Worm (Caenorhabditis elegans) whole organism, L3 larva: Measurements from ENCODE around the gene pcs-1.

Source experiments
- R02D3.7 ChIP-seq: fragments of 150-350 bp; optimal IDR thresholded peaks from 2 replicates; lab custom pipeline; 2014; ENCODE audit warnings: missing biosample characterization, missing genetic modification characterization
- ZK546.5 ChIP-seq: sonication (generic microtip); optimal IDR thresholded peaks from 2 replicates; lab custom pipeline; 2017; ENCODE audit warnings: missing biosample characterization, missing genetic modification characterization
- ama-1 ChIP-seq: fragments of 150-350 bp; optimal IDR thresholded peaks from 2 replicates; lab custom pipeline; 2018
- ceh-16 ChIP-seq: sonication (generic microtip); optimal IDR thresholded peaks from 2 replicates; lab custom pipeline; 2017; ENCODE audit warnings: missing biosample characterization, missing genetic modification characterization
- ceh-82 ChIP-seq: fragments of 150-350 bp; optimal IDR thresholded peaks from 2 replicates; lab custom pipeline; 2014; ENCODE audit warnings: missing biosample characterization, missing genetic modification characterization
- ceh-9 ChIP-seq: sonication (generic microtip); optimal IDR thresholded peaks from 2 replicates; lab custom pipeline; 2018; ENCODE audit warnings: missing biosample characterization, missing genetic modification characterization
- daf-12 ChIP-seq: fragments of 150-350 bp; optimal IDR thresholded peaks from 2 replicates; lab custom pipeline; 2014; ENCODE audit warnings: missing biosample characterization, missing genetic modification reagents, missing genetic modification characterization
- egl-27 ChIP-seq: sonication (generic microtip); optimal IDR thresholded peaks from 4 replicates; lab custom pipeline; 2017; ENCODE audit warnings: missing biosample characterization, missing genetic modification reagents, missing genetic modification characterization
- egl-5 ChIP-seq: fragments of 150-350 bp; optimal IDR thresholded peaks from 2 replicates; lab custom pipeline; 2017; ENCODE audit warnings: missing biosample characterization, missing genetic modification reagents, missing genetic modification characterization, inconsistent platforms
- elt-1 ChIP-seq: fragments of 150-350 bp; optimal IDR thresholded peaks from 2 replicates; lab custom pipeline; 2014; ENCODE audit warnings: missing biosample characterization, missing genetic modification characterization
- elt-2 ChIP-seq: sonication (generic microtip); optimal IDR thresholded peaks from 2 replicates; lab custom pipeline; 2016; ENCODE audit warnings: missing genetic modification reagents, mild to moderate bottlenecking, missing genetic modification characterization, missing compliant biosample characterization
- elt-3 ChIP-seq, 3 experiments: fragments of 150-350 bp in 1 of 3; sonication (generic microtip) in 2 of 3; optimal IDR thresholded peaks; 2 replicates in 2 of 3; 4 replicates in 1 of 3; lab custom pipeline; 2014 to 2017; ENCODE audit warnings: missing biosample characterization in 3 of 3, missing genetic modification characterization in 3 of 3
- eor-1 ChIP-seq, 2 experiments: fragments of 150-350 bp; optimal IDR thresholded peaks; 2 replicates each; lab custom pipeline; 2014 to 2018; ENCODE audit warnings: missing biosample characterization in 2 of 2, missing genetic modification characterization in 2 of 2
- fkh-2 ChIP-seq: fragments of 150-350 bp; optimal IDR thresholded peaks from 2 replicates; lab custom pipeline; 2014; ENCODE audit warnings: missing biosample characterization, missing genetic modification reagents, missing genetic modification characterization
- fos-1 ChIP-seq: fragments of 150-350 bp; optimal IDR thresholded peaks from 2 replicates; lab custom pipeline; 2014; ENCODE audit warnings: missing biosample characterization, missing genetic modification characterization
- hmg-11 ChIP-seq: sonication (generic microtip); optimal IDR thresholded peaks from 2 replicates; lab custom pipeline; 2016; ENCODE audit warnings: missing genetic modification characterization, missing compliant biosample characterization
- jun-1 ChIP-seq: fragments of 150-350 bp; optimal IDR thresholded peaks from 2 replicates; lab custom pipeline; 2014; ENCODE audit warnings: missing biosample characterization, missing genetic modification reagents, missing genetic modification characterization
- lin-15B ChIP-seq: fragments of 150-350 bp; optimal IDR thresholded peaks from 2 replicates; lab custom pipeline; 2014; ENCODE audit warnings: missing biosample characterization, missing genetic modification characterization
- lin-39 ChIP-seq: fragments of 150-350 bp; optimal IDR thresholded peaks from 2 replicates; lab custom pipeline; 2018; ENCODE audit warnings: missing biosample characterization, missing genetic modification reagents, missing genetic modification characterization
- mdl-1 ChIP-seq: fragments of 150-350 bp; optimal IDR thresholded peaks from 2 replicates; lab custom pipeline; 2014; ENCODE audit warnings: missing biosample characterization, missing genetic modification characterization
- mml-1 ChIP-seq: fragments of 150-350 bp; sonication (generic microtip); optimal IDR thresholded peaks from 3 replicates; lab custom pipeline; 2014; ENCODE audit warnings: missing biosample characterization, missing genetic modification characterization
- nfya-1 ChIP-seq: sonication (generic microtip); optimal IDR thresholded peaks from 2 replicates; lab custom pipeline; 2017; ENCODE audit warnings: missing genetic modification characterization, mild to moderate bottlenecking, missing compliant biosample characterization, antibody characterized with exemption, moderate library complexity; ENCODE audit not compliant: insufficient read depth
- nhr-12 ChIP-seq: fragments of 150-350 bp; optimal IDR thresholded peaks from 2 replicates; lab custom pipeline; 2014; ENCODE audit warnings: missing biosample characterization, missing genetic modification characterization
- nhr-23 ChIP-seq: fragments of 150-350 bp; optimal IDR thresholded peaks from 2 replicates; lab custom pipeline; 2014; ENCODE audit warnings: missing biosample characterization, missing genetic modification reagents, missing genetic modification characterization
- nhr-237 ChIP-seq: fragments of 150-350 bp; optimal IDR thresholded peaks from 2 replicates; lab custom pipeline; 2014; ENCODE audit warnings: missing biosample characterization, missing genetic modification characterization
- nhr-25 ChIP-seq: sonication (generic microtip); optimal IDR thresholded peaks from 2 replicates; lab custom pipeline; 2017; ENCODE audit warnings: missing biosample characterization, missing genetic modification characterization
- nhr-43 ChIP-seq: sonication (generic microtip); optimal IDR thresholded peaks from 2 replicates; lab custom pipeline; 2016; ENCODE audit warnings: mild to moderate bottlenecking, missing genetic modification characterization, missing compliant biosample characterization; ENCODE audit not compliant: poor library complexity, severe bottlenecking
- nhr-76 ChIP-seq: fragments of 150-350 bp; sonication (generic microtip); optimal IDR thresholded peaks from 5 replicates; lab custom pipeline; 2014; ENCODE audit warnings: missing biosample characterization, missing genetic modification characterization
- nhr-77 ChIP-seq: fragments of 150-350 bp; optimal IDR thresholded peaks from 2 replicates; lab custom pipeline; 2014; ENCODE audit warnings: missing biosample characterization, missing genetic modification characterization
- pha-4 ChIP-seq: fragments of 150-350 bp; optimal IDR thresholded peaks from 2 replicates; lab custom pipeline; 2014; ENCODE audit warnings: missing biosample characterization, missing genetic modification reagents, missing genetic modification characterization
- pqm-1 ChIP-seq: fragments of 150-350 bp; optimal IDR thresholded peaks from 2 replicates; lab custom pipeline; 2017; ENCODE audit warnings: missing biosample characterization, missing genetic modification characterization, inconsistent platforms
- sea-2 ChIP-seq: fragments of 150-350 bp; sonication (generic microtip); optimal IDR thresholded peaks from 4 replicates; lab custom pipeline; 2014; ENCODE audit warnings: missing biosample characterization, missing genetic modification reagents, missing genetic modification characterization
- skn-1 ChIP-seq: fragments of 150-350 bp; optimal IDR thresholded peaks from 2 replicates; lab custom pipeline; 2014; ENCODE audit warnings: missing biosample characterization, missing genetic modification characterization
- snpc-4 ChIP-seq: fragments of 150-350 bp; optimal IDR thresholded peaks from 2 replicates; lab custom pipeline; 2014; ENCODE audit warnings: missing biosample characterization, missing genetic modification characterization
- tbx-2 ChIP-seq: sonication (generic microtip); optimal IDR thresholded peaks from 2 replicates; lab custom pipeline; 2016; ENCODE audit warnings: mild to moderate bottlenecking, missing genetic modification characterization, missing compliant biosample characterization
- unc-39 ChIP-seq: sonication (generic microtip); optimal IDR thresholded peaks from 4 replicates; lab custom pipeline; 2017; ENCODE audit warnings: missing biosample characterization, missing genetic modification characterization
- unc-62 ChIP-seq: fragments of 150-350 bp; sonication (generic microtip); optimal IDR thresholded peaks from 4 replicates; lab custom pipeline; 2014; ENCODE audit warnings: missing biosample characterization, missing genetic modification reagents, missing genetic modification characterization
- zag-1 ChIP-seq: fragments of 150-350 bp; optimal IDR thresholded peaks from 2 replicates; lab custom pipeline; 2014; ENCODE audit warnings: missing biosample characterization, missing genetic modification characterization
- ztf-4 ChIP-seq: fragments of 150-350 bp; optimal IDR thresholded peaks from 2 replicates; lab custom pipeline; 2014; ENCODE audit warnings: missing biosample characterization, missing genetic modification characterization

pcs-1 gene

ce11 chrII:11619895-11620439, 42.4 kb upstream of the pcs-1 start (continued):
- TF ChIP-seq lin-15B = peak; percentile 45
- TF ChIP-seq nhr-77 = peak; percentile 5
- no peak for TF ChIP-seq nhr-12 (tag; lab: Kevin White, UChicago)
- TF ChIP-seq ceh-16 (tag; lab: Kevin White, UChicago) = no peak
- no peak for TF ChIP-seq sea-2
- no peak for TF ChIP-seq ZK546.5 (tag; lab: Kevin White, UChicago)
- TF ChIP-seq lin-39 = peak; percentile 4
- TF ChIP-seq ceh-9 = no peak
- TF ChIP-seq fkh-2 = no peak
- peak; percentile 88 for TF ChIP-seq nhr-43
- no peak for TF ChIP-seq unc-39 (tag; lab: Kevin White, UChicago)
- TF ChIP-seq mml-1 = no peak
- TF ChIP-seq elt-1 = no peak
- TF ChIP-seq nhr-23 (tag; lab: Kevin White, UChicago) = peak; percentile 83
- no peak for TF ChIP-seq fos-1 (tag; lab: Kevin White, UChicago)
- peak; percentile 68 for TF ChIP-seq unc-62 (GFP tag; lab: Kevin White, UChicago)
- no peak for TF ChIP-seq nhr-237 (tag; lab: Kevin White, UChicago)
- TF ChIP-seq nhr-25 (tag; lab: Kevin White, UChicago) = peak; percentile 81
- peak; percentile 51 for TF ChIP-seq egl-5 (tag; lab: Kevin White, UChicago)
- TF ChIP-seq ceh-82 = peak; percentile 55
- TF ChIP-seq, all 47 proteins: peak for 28

DNA sequence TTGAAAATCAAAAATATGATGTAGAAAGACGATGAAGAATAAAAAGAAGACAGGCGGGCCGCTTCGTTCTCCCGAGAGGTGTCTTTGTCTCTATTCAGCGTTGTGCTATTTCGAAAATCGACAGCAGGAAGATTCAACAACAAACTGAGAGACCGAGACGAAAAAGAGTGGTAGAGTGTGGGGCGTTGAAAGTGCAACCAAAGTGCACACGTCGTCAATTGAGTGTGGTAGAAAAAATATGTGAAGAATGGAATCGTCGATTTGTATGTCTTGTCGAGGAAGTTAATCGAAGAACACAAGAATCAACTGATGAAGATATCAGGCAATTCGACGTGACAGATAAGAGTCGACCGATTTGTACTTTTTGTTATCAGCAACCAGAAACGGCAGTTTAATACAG, 41.6 kb upstream of the pcs-1 start:
- TF ChIP-seq hmg-11 (tag; lab: Kevin White, UChicago) (peak; percentile 40), eor-1 (tag; optimal IDR thresholded peaks at IDR 0.05; lab: Kevin White, UChicago) (no peak), tbx-2 (tag; lab: Kevin White, UChicago) (no peak), nhr-237 (tag; lab: Kevin White, UChicago) (no peak), skn-1 (peak; percentile 8), elt-2 (tag; lab: Kevin White, UChicago) (peak; percentile 95), unc-62 (GFP tag; lab: Kevin White, UChicago) (peak; percentile 83), egl-27 (tag; lab: Kevin White, UChicago) (peak; percentile 22), nfya-1 (peak; percentile 78), R02D3.7 (tag; lab: Kevin White, UChicago) (peak; percentile 0), jun-1 (tag; lab: Kevin White, UChicago) (peak; percentile 58), elt-3 (tag; optimal IDR thresholded peaks at IDR 0.05; lab: Kevin White, UChicago) (peak in 1 of 3 experiments; percentile 30), nhr-23 (tag; lab: Kevin White, UChicago) (peak; percentile 72), nhr-25 (tag; lab: Kevin White, UChicago) (peak; percentile 90), snpc-4 (tag; lab: Kevin White, UChicago) (peak; percentile 3), lin-39 (peak; percentile 58), nhr-43 (peak; percentile 89), ztf-4 (no peak), ama-1 (peak; percentile 62), pha-4 (tag; lab: Kevin White, UChicago) (peak; percentile 79), nhr-76 (peak; percentile 88), lin-15B (no peak), pqm-1 (tag; lab: Kevin White, UChicago) (peak; percentile 91), mdl-1 (tag; lab: Kevin White, UChicago) (peak; percentile 53), daf-12 (tag; lab: Kevin White, UChicago) (peak; percentile 69)

- TF ChIP-seq nfya-1 (peak; percentile 35), skn-1 (no peak), ceh-9 (no peak), ama-1 (peak; percentile 72), lin-39 (no peak), nhr-23 (tag; lab: Kevin White, UChicago) (peak; percentile 38), egl-27 (tag; lab: Kevin White, UChicago) (peak; percentile 25), nhr-12 (tag; lab: Kevin White, UChicago) (no peak), R02D3.7 (tag; lab: Kevin White, UChicago) (peak; percentile 16), tbx-2 (tag; lab: Kevin White, UChicago) (no peak), nhr-25 (tag; lab: Kevin White, UChicago) (peak; percentile 94), unc-39 (tag; lab: Kevin White, UChicago) (no peak), zag-1 (tag; lab: Kevin White, UChicago) (no peak), pha-4 (tag; lab: Kevin White, UChicago) (peak; percentile 67), jun-1 (tag; lab: Kevin White, UChicago) (no peak), mdl-1 (tag; lab: Kevin White, UChicago) (no peak), nhr-76 (no peak), ceh-82 (no peak), snpc-4 (tag; lab: Kevin White, UChicago) (no peak)
Observed at ce11 chrII:11617715-11618114, 40.2 kb upstream of the pcs-1 start.
